Worm (Caenorhabditis elegans) whole organism, midembryonic: ENCODE data around the gene M04D8.8.

Source experiments
- flt-1 ChIP-seq: fragments of 200-800 bp; sonication (Bioruptor generic); IDR thresholded peaks from 2 replicates; pipeline ENCODE4 v1.3.6; 2022; ENCODE audit warnings: missing genetic modification characterization, missing compliant biosample characterization
- klf-2 ChIP-seq: fragments of 200-800 bp; sonication (Bioruptor generic); conservative IDR thresholded peaks from 2 replicates; pipeline ENCODE4 v1.3.6; 2022; ENCODE audit warnings: missing genetic modification reagents, missing genetic modification characterization, missing compliant biosample characterization
- med-1 ChIP-seq: sonication (generic microtip); optimal IDR thresholded peaks from 2 replicates; lab custom pipeline; 2017; ENCODE audit warnings: missing genetic modification characterization, mild to moderate bottlenecking, missing compliant biosample characterization, antibody characterized with exemption, missing genetic modification reagents; ENCODE audit not compliant: insufficient read depth

DNA sequence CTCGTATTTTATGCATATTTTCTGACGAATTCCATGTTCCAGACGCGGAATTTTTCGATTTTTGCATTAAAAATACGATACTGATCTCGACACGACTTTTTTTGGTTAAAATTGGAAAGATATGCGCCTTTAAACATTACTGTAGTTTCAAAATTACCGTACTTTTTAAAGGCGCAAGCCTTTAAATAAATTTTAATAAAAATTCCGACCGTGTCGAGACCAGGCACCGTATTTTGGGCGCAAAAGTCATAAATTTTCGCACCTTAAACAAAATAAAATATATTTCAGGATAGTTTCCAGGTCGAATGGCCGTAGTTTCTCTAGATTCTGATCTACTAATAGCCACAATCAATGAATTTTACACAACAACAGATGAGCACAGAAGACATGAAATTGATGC lies 35.3 kb downstream of the M04D8.8 start, which contains the start of gene T16G12.6:
- TF ChIP-seq med-1 (GFP tag; lab: Kevin White, UChicago) (no peak), klf-2 (GFP tag; lab: Robert Waterston, UW) (no peak), flt-1 (GFP tag; lab: Robert Waterston, UW) (no peak)
